Worm (Caenorhabditis elegans) whole organism, L3 larva: ENCODE data around the gene elf-1.

ENCODE experiments used
- ZK546.5 ChIP-seq: sonication (generic microtip); optimal IDR thresholded peaks from 2 replicates; lab custom pipeline; 2017; ENCODE audit warnings: missing biosample characterization, missing genetic modification characterization
- aly-2 ChIP-seq: fragments of 150-350 bp; optimal IDR thresholded peaks from 2 replicates; lab custom pipeline; 2014; ENCODE audit warnings: missing biosample characterization, missing genetic modification characterization
- ama-1 ChIP-seq: fragments of 150-350 bp; optimal IDR thresholded peaks from 2 replicates; lab custom pipeline; 2018
- ceh-16 ChIP-seq: sonication (generic microtip); optimal IDR thresholded peaks from 2 replicates; lab custom pipeline; 2017; ENCODE audit warnings: missing biosample characterization, missing genetic modification characterization
- ceh-82 ChIP-seq: fragments of 150-350 bp; optimal IDR thresholded peaks from 2 replicates; lab custom pipeline; 2014; ENCODE audit warnings: missing biosample characterization, missing genetic modification characterization
- daf-12 ChIP-seq: fragments of 150-350 bp; optimal IDR thresholded peaks from 2 replicates; lab custom pipeline; 2014; ENCODE audit warnings: missing biosample characterization, missing genetic modification reagents, missing genetic modification characterization
- egl-27 ChIP-seq: sonication (generic microtip); optimal IDR thresholded peaks from 4 replicates; lab custom pipeline; 2017; ENCODE audit warnings: missing biosample characterization, missing genetic modification reagents, missing genetic modification characterization
- egl-5 ChIP-seq: fragments of 150-350 bp; optimal IDR thresholded peaks from 2 replicates; lab custom pipeline; 2017; ENCODE audit warnings: missing biosample characterization, missing genetic modification reagents, missing genetic modification characterization, inconsistent platforms
- elt-3 ChIP-seq, 3 experiments: fragments of 150-350 bp in 1 of 3; sonication (generic microtip) in 2 of 3; optimal IDR thresholded peaks; 2 replicates in 2 of 3; 4 replicates in 1 of 3; lab custom pipeline; 2014 to 2017; ENCODE audit warnings: missing biosample characterization in 3 of 3, missing genetic modification characterization in 3 of 3
- eor-1 ChIP-seq, 2 experiments: fragments of 150-350 bp; optimal IDR thresholded peaks; 2 replicates each; lab custom pipeline; 2014 to 2018; ENCODE audit warnings: missing biosample characterization in 2 of 2, missing genetic modification characterization in 2 of 2
- fkh-10 ChIP-seq: sonication (generic microtip); optimal IDR thresholded peaks from 2 replicates; lab custom pipeline; 2017; ENCODE audit warnings: missing biosample characterization, missing genetic modification reagents, missing genetic modification characterization
- fkh-2 ChIP-seq: fragments of 150-350 bp; optimal IDR thresholded peaks from 2 replicates; lab custom pipeline; 2014; ENCODE audit warnings: missing biosample characterization, missing genetic modification reagents, missing genetic modification characterization
- hmg-11 ChIP-seq: sonication (generic microtip); optimal IDR thresholded peaks from 2 replicates; lab custom pipeline; 2016; ENCODE audit warnings: missing genetic modification characterization, missing compliant biosample characterization
- jun-1 ChIP-seq: fragments of 150-350 bp; optimal IDR thresholded peaks from 2 replicates; lab custom pipeline; 2014; ENCODE audit warnings: missing biosample characterization, missing genetic modification reagents, missing genetic modification characterization
- lin-15B ChIP-seq: fragments of 150-350 bp; optimal IDR thresholded peaks from 2 replicates; lab custom pipeline; 2014; ENCODE audit warnings: missing biosample characterization, missing genetic modification characterization
- lsy-12 ChIP-seq: sonication (generic microtip); optimal IDR thresholded peaks from 2 replicates; lab custom pipeline; 2016; ENCODE audit warnings: mild to moderate bottlenecking, missing genetic modification characterization, missing compliant biosample characterization
- mdl-1 ChIP-seq: fragments of 150-350 bp; optimal IDR thresholded peaks from 2 replicates; lab custom pipeline; 2014; ENCODE audit warnings: missing biosample characterization, missing genetic modification characterization
- mml-1 ChIP-seq: fragments of 150-350 bp; sonication (generic microtip); optimal IDR thresholded peaks from 3 replicates; lab custom pipeline; 2014; ENCODE audit warnings: missing biosample characterization, missing genetic modification characterization
- nfya-1 ChIP-seq: sonication (generic microtip); optimal IDR thresholded peaks from 2 replicates; lab custom pipeline; 2017; ENCODE audit warnings: missing genetic modification characterization, mild to moderate bottlenecking, missing compliant biosample characterization, antibody characterized with exemption, moderate library complexity; ENCODE audit not compliant: insufficient read depth
- nhr-11 ChIP-seq: fragments of 150-350 bp; optimal IDR thresholded peaks from 2 replicates; lab custom pipeline; 2014; ENCODE audit warnings: missing biosample characterization, missing genetic modification characterization
- nhr-23 ChIP-seq: fragments of 150-350 bp; optimal IDR thresholded peaks from 2 replicates; lab custom pipeline; 2014; ENCODE audit warnings: missing biosample characterization, missing genetic modification reagents, missing genetic modification characterization
- nhr-237 ChIP-seq: fragments of 150-350 bp; optimal IDR thresholded peaks from 2 replicates; lab custom pipeline; 2014; ENCODE audit warnings: missing biosample characterization, missing genetic modification characterization
- nhr-25 ChIP-seq: sonication (generic microtip); optimal IDR thresholded peaks from 2 replicates; lab custom pipeline; 2017; ENCODE audit warnings: missing biosample characterization, missing genetic modification characterization
- nhr-28 ChIP-seq: fragments of 150-350 bp; optimal IDR thresholded peaks from 2 replicates; lab custom pipeline; 2014; ENCODE audit warnings: missing biosample characterization, missing genetic modification characterization
- nhr-43 ChIP-seq: sonication (generic microtip); optimal IDR thresholded peaks from 2 replicates; lab custom pipeline; 2016; ENCODE audit warnings: mild to moderate bottlenecking, missing genetic modification characterization, missing compliant biosample characterization; ENCODE audit not compliant: poor library complexity, severe bottlenecking
- nhr-67 ChIP-seq: fragments of 150-350 bp; optimal IDR thresholded peaks from 2 replicates; lab custom pipeline; 2014; ENCODE audit warnings: missing biosample characterization, missing genetic modification characterization
- nhr-76 ChIP-seq: fragments of 150-350 bp; sonication (generic microtip); optimal IDR thresholded peaks from 5 replicates; lab custom pipeline; 2014; ENCODE audit warnings: missing biosample characterization, missing genetic modification characterization
- nhr-77 ChIP-seq: fragments of 150-350 bp; optimal IDR thresholded peaks from 2 replicates; lab custom pipeline; 2014; ENCODE audit warnings: missing biosample characterization, missing genetic modification characterization
- pha-4 ChIP-seq: fragments of 150-350 bp; optimal IDR thresholded peaks from 2 replicates; lab custom pipeline; 2014; ENCODE audit warnings: missing biosample characterization, missing genetic modification reagents, missing genetic modification characterization
- pqm-1 ChIP-seq: fragments of 150-350 bp; optimal IDR thresholded peaks from 2 replicates; lab custom pipeline; 2017; ENCODE audit warnings: missing biosample characterization, missing genetic modification characterization, inconsistent platforms
- skn-1 ChIP-seq: fragments of 150-350 bp; optimal IDR thresholded peaks from 2 replicates; lab custom pipeline; 2014; ENCODE audit warnings: missing biosample characterization, missing genetic modification characterization
- snpc-4 ChIP-seq: fragments of 150-350 bp; optimal IDR thresholded peaks from 2 replicates; lab custom pipeline; 2014; ENCODE audit warnings: missing biosample characterization, missing genetic modification characterization
- unc-39 ChIP-seq: sonication (generic microtip); optimal IDR thresholded peaks from 4 replicates; lab custom pipeline; 2017; ENCODE audit warnings: missing biosample characterization, missing genetic modification characterization
- unc-62 ChIP-seq: fragments of 150-350 bp; sonication (generic microtip); optimal IDR thresholded peaks from 4 replicates; lab custom pipeline; 2014; ENCODE audit warnings: missing biosample characterization, missing genetic modification reagents, missing genetic modification characterization

The elf-1 gene

ce11 chrIII:724819-725218 lies 35.9 kb downstream of the elf-1 start, which contains the start of gene flp-24:
Gene flp-24 (plus strand): TSS chrIII:725119.
- no peak for TF ChIP-seq elt-3 (tag; optimal IDR thresholded peaks at IDR 0.05; lab: Kevin White, UChicago)
- no peak for TF ChIP-seq nhr-11
- TF ChIP-seq nfya-1 (tag; lab: Kevin White, UChicago), result no peak
- no peak for TF ChIP-seq pha-4
- no peak for TF ChIP-seq egl-27 (tag; lab: Kevin White, UChicago)
- no peak for TF ChIP-seq egl-5 (tag; lab: Kevin White, UChicago)
- no peak for TF ChIP-seq fkh-10 (GFP tag; lab: Kevin White, UChicago)
- TF ChIP-seq nhr-237 (tag; lab: Kevin White, UChicago), result no peak
- no peak for TF ChIP-seq ceh-16 (tag; lab: Kevin White, UChicago)
- TF ChIP-seq nhr-28 (tag; lab: Kevin White, UChicago), result no peak
- TF ChIP-seq unc-62 (GFP tag; lab: Kevin White, UChicago), result no peak

DNA sequence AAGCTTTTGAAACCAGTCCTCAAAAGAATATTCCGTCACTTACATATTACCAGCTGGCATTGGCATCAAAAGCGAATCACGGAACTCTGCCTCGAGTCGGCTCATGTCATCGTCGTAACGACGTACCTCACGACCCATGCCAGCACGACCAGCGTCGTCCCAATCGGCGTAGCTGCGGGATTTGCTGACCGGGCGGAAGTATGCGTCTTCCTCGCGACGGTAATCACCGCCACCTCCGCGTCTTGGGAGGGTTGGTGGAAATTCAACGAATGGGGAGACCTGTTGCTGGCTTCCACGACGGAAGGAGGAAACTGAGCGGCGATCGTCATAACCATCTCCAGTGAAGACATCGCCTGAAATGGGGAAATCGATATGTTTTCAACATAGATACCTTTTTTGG lies 39.1 kb downstream of the elf-1 start:
- TF ChIP-seq nhr-237 (tag; lab: Kevin White, UChicago) (no peak), ceh-82 (tag; lab: Kevin White, UChicago) (no peak), elt-3 (tag; optimal IDR thresholded peaks at IDR 0.05; lab: Kevin White, UChicago) (no peak), lsy-12 (tag; lab: Kevin White, UChicago) (no peak), eor-1 (tag; optimal IDR thresholded peaks at IDR 0.05; lab: Kevin White, UChicago) (no peak), nhr-23 (tag; lab: Kevin White, UChicago) (no peak), aly-2 (no peak), egl-27 (tag; lab: Kevin White, UChicago) (no peak), fkh-2 (tag; lab: Kevin White, UChicago) (no peak), pqm-1 (no peak), jun-1 (tag; lab: Kevin White, UChicago) (no peak), mml-1 (tag; lab: Kevin White, UChicago) (no peak), ama-1 (lab: Kevin White, UChicago) (no peak), ZK546.5 (tag; lab: Kevin White, UChicago) (no peak), skn-1 (tag; lab: Kevin White, UChicago) (no peak), daf-12 (tag; lab: Kevin White, UChicago) (no peak), nhr-11 (no peak), ceh-16 (tag; lab: Kevin White, UChicago) (no peak), hmg-11 (tag; lab: Kevin White, UChicago) (no peak)

DNA sequence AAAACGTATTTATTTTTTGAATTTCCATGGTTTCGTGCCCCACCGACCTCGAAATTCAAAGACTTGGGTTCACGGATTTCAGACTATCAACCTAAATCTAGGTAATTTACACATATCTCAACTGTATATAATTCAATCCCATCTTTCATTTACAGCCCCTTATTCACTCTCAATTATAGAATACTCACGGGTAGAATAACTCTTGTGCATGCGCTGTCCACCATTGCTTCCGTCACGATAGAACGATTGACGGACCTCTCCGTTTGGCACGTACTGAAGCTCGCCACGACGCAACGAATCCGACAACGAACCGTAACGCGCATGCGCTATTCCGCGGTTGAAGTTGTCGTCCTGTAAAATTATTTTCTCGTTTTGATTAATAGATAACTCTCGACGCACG lies 39.7 kb downstream of the elf-1 start:
- no peak for TF ChIP-seq snpc-4 (tag; lab: Kevin White, UChicago)
- TF ChIP-seq lin-15B (tag; lab: Kevin White, UChicago), result no peak
- TF ChIP-seq fkh-2 (tag; lab: Kevin White, UChicago), result no peak
- no peak for TF ChIP-seq nhr-76 (tag; lab: Kevin White, UChicago)
- TF ChIP-seq nfya-1 (tag; lab: Kevin White, UChicago), result no peak
- TF ChIP-seq nhr-23 (tag; lab: Kevin White, UChicago), result no peak
- TF ChIP-seq ceh-16 (tag; lab: Kevin White, UChicago), result no peak
- no peak for TF ChIP-seq mdl-1 (tag; lab: Kevin White, UChicago)
- no peak for TF ChIP-seq skn-1 (tag; lab: Kevin White, UChicago)
- TF ChIP-seq unc-39 (tag; lab: Kevin White, UChicago), result no peak
- no peak for TF ChIP-seq nhr-237 (tag; lab: Kevin White, UChicago)
- no peak for TF ChIP-seq ceh-82 (tag; lab: Kevin White, UChicago)
- TF ChIP-seq, all 47 proteins: peak for 0

DNA sequence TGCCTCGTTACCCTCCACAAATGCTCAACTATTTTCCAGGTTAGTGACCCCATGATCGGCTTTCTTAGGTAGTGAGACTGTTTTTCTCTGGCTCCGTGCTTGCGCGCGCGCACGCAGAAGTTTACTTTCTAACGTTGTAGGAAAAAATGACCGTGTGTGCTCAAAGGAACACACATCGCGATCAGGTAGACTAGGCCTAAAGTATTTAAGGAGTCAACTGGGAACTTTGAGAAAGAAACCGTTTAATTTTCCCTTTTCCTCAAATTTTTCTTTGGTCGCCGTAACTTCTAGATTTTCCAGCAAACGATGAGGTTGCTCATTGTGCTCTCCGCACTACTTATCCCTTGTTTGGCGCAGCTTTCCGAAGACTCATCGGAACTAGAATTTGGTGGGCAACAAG lies 51.4 kb downstream of the elf-1 start, which contains the start of gene idpp-1:
Gene idpp-1 (plus strand): TSS at position 301 of the 400 bp plus-strand sequence.
- TF ChIP-seq nhr-28 (tag; lab: Kevin White, UChicago) (no peak), pha-4 (peak; percentile 63)

- TF ChIP-seq snpc-4 (tag; lab: Kevin White, UChicago) (no peak), nhr-77 (tag; lab: Kevin White, UChicago) (no peak), nhr-67 (no peak), nhr-25 (no peak), aly-2 (no peak), nhr-43 (tag; lab: Kevin White, UChicago) (no peak), skn-1 (tag; lab: Kevin White, UChicago) (no peak)
Measured at ce11 chrIII:744459-744858, 55.5 kb downstream of the elf-1 start.
